Fruit fly (Drosophila melanogaster): Measurements from ENCODE around the gene CG5096.
A peak's percentile ranks its signal among the peaks of the same experiment; 100 is the strongest.

Gene CG5096

dm6 chr2L:10403803-10404315 lies 21.8 kb downstream of the CG5096 start:
- TF ChIP-seq Myc (optimal IDR thresholded peaks at IDR 0.05) (peak; percentile 7), Vsx2 (GFP tag; optimal IDR thresholded peaks at IDR 0.05; ENCODE audit: partially characterized antibody) (no peak), woc (GFP tag; optimal IDR thresholded peaks at IDR 0.05) (peak; percentile 40), psq (GFP tag; optimal IDR thresholded peaks at IDR 0.05) (no peak)

- peak; percentile 7 for TF ChIP-seq woc (GFP tag; optimal IDR thresholded peaks at IDR 0.05)
- TF ChIP-seq ey (GFP tag; optimal IDR thresholded peaks at IDR 0.05): no peak
- no peak for TF ChIP-seq Dif (GFP tag; optimal IDR thresholded peaks at IDR 0.05; ENCODE audit: partially characterized antibody)
These were observed 23.1 kb downstream of the CG5096 start, which contains the start of the genes CG17768, LSm-4 and Ir31a for dm6 chr2L:10405008-10405654. CG17768 (minus strand) TSS chr2L:10405203. LSm-4 (minus strand) TSS chr2L:10405203. Ir31a (plus strand) TSS chr2L:10405565.

dm6 chr2L:10408122-10408576 lies 26.1 kb downstream of the CG5096 start, which contains the start of the genes Ip259 and RpS27A:
Ip259 (plus strand) TSS chr2L:10408352.
RpS27A (plus strand) TSS chr2L:10408352.
- no peak for TF ChIP-seq Rel (GFP tag; optimal IDR thresholded peaks at IDR 0.05)
- no peak for TF ChIP-seq Rel (tag; optimal IDR thresholded peaks at IDR 0.05)
- TF ChIP-seq psq (GFP tag; optimal IDR thresholded peaks at IDR 0.05): peak; percentile 38
- no peak for TF ChIP-seq dmrt93B (GFP tag; optimal IDR thresholded peaks at IDR 0.05)
- no peak for TF ChIP-seq Dfd (GFP tag; optimal IDR thresholded peaks at IDR 0.05)
- peak; percentile 84 for TF ChIP-seq woc (GFP tag; optimal IDR thresholded peaks at IDR 0.05)
- peak; percentile 83 for TF ChIP-seq rgr (GFP tag; optimal IDR thresholded peaks at IDR 0.05)
- TF ChIP-seq HLH106 (tag; optimal IDR thresholded peaks at IDR 0.05): peak; percentile 68
- TF ChIP-seq h (GFP tag; optimal IDR thresholded peaks at IDR 0.05): no peak
- no peak for TF ChIP-seq dl (GFP tag; optimal IDR thresholded peaks at IDR 0.05; ENCODE audit: insufficient read depth in 1 of 2, partially characterized antibody in 2 of 2)
- TF ChIP-seq Myc (optimal IDR thresholded peaks at IDR 0.05): peak; percentile 70
- peak; percentile 55 for TF ChIP-seq CG32264 (GFP tag; optimal IDR thresholded peaks at IDR 0.05)
- peak in 1 of 2 experiments; percentile 2 for TF ChIP-seq foxo (GFP tag; optimal IDR thresholded peaks at IDR 0.05)
- no peak for TF ChIP-seq jim (GFP tag; optimal IDR thresholded peaks at IDR 0.05)
- peak; percentile 24 for TF ChIP-seq Mio (GFP tag; optimal IDR thresholded peaks at IDR 0.05)
- TF ChIP-seq Vsx2 (GFP tag; optimal IDR thresholded peaks at IDR 0.05; ENCODE audit: partially characterized antibody): no peak
- TF ChIP-seq dsf (GFP tag; optimal IDR thresholded peaks at IDR 0.05; ENCODE audit: borderline replicate concordance): peak; percentile 26
- TF ChIP-seq Dif (GFP tag; optimal IDR thresholded peaks at IDR 0.05; ENCODE audit: partially characterized antibody): peak; percentile 39
- TF ChIP-seq Hr78 (GFP tag; optimal IDR thresholded peaks at IDR 0.05): no peak
- TF ChIP-seq br (GFP tag; optimal IDR thresholded peaks at IDR 0.05): no peak
- TF ChIP-seq GATAd (GFP tag; optimal IDR thresholded peaks at IDR 0.05): no peak
- peak; percentile 22 for TF ChIP-seq brk (GFP tag; optimal IDR thresholded peaks at IDR 0.05)
- peak; percentile 62 for TF ChIP-seq OdsH (GFP tag; optimal IDR thresholded peaks at IDR 0.05)
- peak; percentile 38 for TF ChIP-seq Jra (GFP tag; optimal IDR thresholded peaks at IDR 0.05)
- no peak for TF ChIP-seq fru (GFP tag; optimal IDR thresholded peaks at IDR 0.05)
- TF ChIP-seq tai (GFP tag; optimal IDR thresholded peaks at IDR 0.05): peak; percentile 66
- TF ChIP-seq lola (GFP tag; optimal IDR thresholded peaks at IDR 0.05): no peak
- TF ChIP-seq ey (GFP tag; optimal IDR thresholded peaks at IDR 0.05): peak; percentile 37
- no peak for TF ChIP-seq CrebA (GFP tag; optimal IDR thresholded peaks at IDR 0.05; ENCODE audit: borderline replicate concordance)
- no peak for TF ChIP-seq pan (optimal IDR thresholded peaks at IDR 0.05)
- no peak for TF ChIP-seq usp (GFP tag; optimal IDR thresholded peaks at IDR 0.05)
- no peak for TF ChIP-seq sv (GFP tag; optimal IDR thresholded peaks at IDR 0.05)
- peak; percentile 81 for TF ChIP-seq CG9705 (GFP tag; optimal IDR thresholded peaks at IDR 0.05)
- peak; percentile 64 for TF ChIP-seq Hnf4 (GFP tag; optimal IDR thresholded peaks at IDR 0.05)
- peak; percentile 79 for TF ChIP-seq Sp1 (GFP tag; optimal IDR thresholded peaks at IDR 0.05)
- TF ChIP-seq Hr83 (GFP tag; optimal IDR thresholded peaks at IDR 0.05; ENCODE audit: poor library complexity, severe bottlenecking): peak; percentile 86
- TF ChIP-seq N (GFP tag; optimal IDR thresholded peaks at IDR 0.05): peak; percentile 53
- no peak for TF ChIP-seq Abd-B (GFP tag; optimal IDR thresholded peaks at IDR 0.05)
- peak; percentile 39 for TF ChIP-seq sage (GFP tag; optimal IDR thresholded peaks at IDR 0.05)
